Worm (Caenorhabditis elegans) whole organism, young adult: ENCODE measurements around the gene F46F3.3.

ENCODE experiments used
- F37B4.10 ChIP-seq: fragments of 200-800 bp; sonication (Bioruptor generic); IDR thresholded peaks from 2 replicates; pipeline ENCODE4 v1.3.6; 2022; ENCODE audit warnings: missing genetic modification characterization, missing compliant biosample characterization
- ZK185.1 ChIP-seq: sonication (generic microtip); optimal IDR thresholded peaks from 2 replicates; lab custom pipeline; 2016; ENCODE audit warnings: mild to moderate bottlenecking, missing genetic modification characterization, missing compliant biosample characterization; ENCODE audit not compliant: poor library complexity, severe bottlenecking
- athp-1 ChIP-seq: sonication (generic microtip); optimal IDR thresholded peaks from 2 replicates; lab custom pipeline; 2017; ENCODE audit warnings: mild to moderate bottlenecking, missing genetic modification characterization, missing compliant biosample characterization
- hlh-26 ChIP-seq: fragments of 200-800 bp; sonication (Bioruptor generic); conservative IDR thresholded peaks from 2 replicates; pipeline ENCODE4 v1.3.6; 2022; ENCODE audit warnings: missing genetic modification reagents, missing genetic modification characterization, missing compliant biosample characterization
- mel-28 ChIP-seq: sonication (generic microtip); optimal IDR thresholded peaks from 2 replicates; lab custom pipeline; 2016; ENCODE audit warnings: borderline replicate concordance, mild to moderate bottlenecking, missing genetic modification characterization, missing compliant biosample characterization
- nhr-120 ChIP-seq: fragments of 200-800 bp; sonication (Bioruptor generic); IDR thresholded peaks from 2 replicates; pipeline ENCODE4 v1.3.6; 2022; ENCODE audit warnings: missing genetic modification characterization, missing compliant biosample characterization
- repo-1 ChIP-seq: sonication (generic microtip); optimal IDR thresholded peaks from 2 replicates; lab custom pipeline; 2017; ENCODE audit warnings: mild to moderate bottlenecking, missing genetic modification characterization, missing compliant biosample characterization
- sea-2 ChIP-seq: fragments of 200-800 bp; sonication (Bioruptor generic); IDR thresholded peaks from 2 replicates; pipeline ENCODE4 v1.3.6; 2022; ENCODE audit warnings: missing genetic modification characterization, missing compliant biosample characterization
- unc-130 ChIP-seq: sonication (generic microtip); optimal IDR thresholded peaks from 2 replicates; lab custom pipeline; 2016; ENCODE audit warnings: missing genetic modification reagents, missing genetic modification characterization, missing compliant biosample characterization

DNA sequence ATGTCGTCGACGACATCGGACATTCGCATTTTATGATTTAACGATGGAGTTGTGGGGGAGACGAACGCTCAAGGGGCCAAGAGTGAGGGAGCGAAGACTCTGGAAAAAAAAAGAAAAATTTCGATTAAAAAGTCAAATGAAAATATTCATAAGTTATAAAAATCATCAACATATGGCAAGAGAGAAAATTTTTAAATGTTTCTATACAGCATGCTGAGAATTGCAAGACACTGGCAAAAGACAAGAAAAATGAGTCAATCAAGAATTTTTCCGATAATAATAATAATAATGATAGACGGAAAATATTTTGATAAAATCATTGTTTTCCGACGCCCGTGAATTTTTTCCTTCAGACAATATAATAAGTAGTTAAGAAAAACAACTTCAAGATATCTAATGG lies 30.1 kb upstream of the F46F3.3 start, which contains the start of gene sipa-1:
- no peak for TF ChIP-seq ZK185.1 (tag; lab: Kevin White, UChicago)
- TF ChIP-seq sea-2 = no peak
- no peak for TF ChIP-seq athp-1
- TF ChIP-seq nhr-120 = no peak
- no peak for TF ChIP-seq unc-130 (GFP tag; lab: Kevin White, UChicago)
- TF ChIP-seq hlh-26 (GFP tag; lab: Robert Waterston, UW) = no peak
- no peak for TF ChIP-seq mel-28 (tag; lab: Kevin White, UChicago)
- TF ChIP-seq repo-1 (tag; lab: Kevin White, UChicago) = no peak
- no peak for TF ChIP-seq F37B4.10 (GFP tag; lab: Robert Waterston, UW)
